Worm (Caenorhabditis elegans): ENCODE data around the gene rhi-1.

ce11 chrX:4534112-4534511 is 25.8 kb downstream of the rhi-1 start:
- no peak for TF ChIP-seq him-1 (tag; optimal IDR thresholded peaks at IDR 0.05)
- no peak for TF ChIP-seq madf-3 (GFP tag; IDR thresholded peaks at IDR 0.05)
- TF ChIP-seq unc-62 (GFP tag; optimal IDR thresholded peaks at IDR 0.05), result no peak
- TF ChIP-seq F55B11.4 (tag; optimal IDR thresholded peaks at IDR 0.05; ENCODE audit: borderline replicate concordance, insufficient read depth), result no peak
- TF ChIP-seq pbrm-1 (GFP tag; IDR thresholded peaks at IDR 0.05), result no peak
- TF ChIP-seq ama-1 (optimal IDR thresholded peaks at IDR 0.05), result no peak
- TF ChIP-seq ama-1 (GFP tag; optimal IDR thresholded peaks at IDR 0.05), result no peak
- no peak for TF ChIP-seq efl-1 (GFP tag; optimal IDR thresholded peaks at IDR 0.05)
- TF ChIP-seq ceh-58 (GFP tag; IDR thresholded peaks at IDR 0.05), result no peak
- TF ChIP-seq lin-54 (GFP tag; optimal IDR thresholded peaks at IDR 0.05), result no peak
- TF ChIP-seq tbp1 (GFP tag; optimal IDR thresholded peaks at IDR 0.05), result no peak
